Fruit fly (Drosophila melanogaster) whole organism, embryonic: ENCODE results near the gene Nt5b.
A peak's percentile ranks its signal among the peaks of the same experiment; 100 is the strongest.

Source experiments
- BEAF-32 ChIP-seq: fragments of 200-800 bp; sonication (Bioruptor generic); optimal IDR thresholded peaks from 3 replicates; lab custom pipeline; 2017; ENCODE audit warnings: missing biosample characterization, missing genetic modification characterization, mild to moderate bottlenecking, moderate library complexity, missing genetic modification reagents
- CG10147 ChIP-seq: fragments of 200-800 bp; sonication (Bioruptor generic); optimal IDR thresholded peaks from 2 replicates; lab custom pipeline; 2019; ENCODE audit warnings: missing biosample characterization, mild to moderate bottlenecking, missing genetic modification characterization, moderate library complexity
- CG1024 ChIP-seq: fragments of 200-800 bp; sonication (Bioruptor generic); IDR thresholded peaks from 2 replicates; pipeline ENCODE4 v1.3.6; 2022; ENCODE audit warnings: missing biosample characterization, missing genetic modification characterization
- CG10274 ChIP-seq: fragments of 200-800 bp; sonication (Bioruptor generic); optimal IDR thresholded peaks from 3 replicates; lab custom pipeline; 2017; ENCODE audit warnings: missing biosample characterization, mild to moderate bottlenecking, missing genetic modification characterization
- CG10565 ChIP-seq: fragments of 200-800 bp; sonication (Bioruptor generic); optimal IDR thresholded peaks from 3 replicates; lab custom pipeline; 2016; ENCODE audit warnings: missing biosample characterization, mild to moderate bottlenecking, missing genetic modification characterization
- CG10959 ChIP-seq: fragments of 200-800 bp; sonication (Bioruptor generic); IDR thresholded peaks from 2 replicates; pipeline ENCODE4 v1.3.6; 2022; ENCODE audit warnings: missing biosample characterization, missing genetic modification characterization
- CG12104 ChIP-seq: fragments of 200-800 bp; sonication (Bioruptor generic); optimal IDR thresholded peaks from 3 replicates; lab custom pipeline; 2016; ENCODE audit warnings: missing biosample characterization, missing genetic modification characterization
- CG12659 ChIP-seq: fragments of 200-800 bp; sonication (Bioruptor generic); optimal IDR thresholded peaks from 3 replicates; lab custom pipeline; 2017; ENCODE audit warnings: mild to moderate bottlenecking, missing biosample characterization, missing genetic modification reagents, missing genetic modification characterization
- CG13424 ChIP-seq: fragments of 200-800 bp; sonication (Bioruptor generic); optimal IDR thresholded peaks from 2 replicates; lab custom pipeline; 2019; ENCODE audit warnings: missing biosample characterization, mild to moderate bottlenecking, missing genetic modification characterization, moderate library complexity
- CG14667 ChIP-seq: fragments of 200-800 bp; sonication (Bioruptor generic); IDR thresholded peaks from 2 replicates; pipeline ENCODE4 v1.3.6; 2022; ENCODE audit warnings: missing biosample characterization, missing genetic modification characterization
- CG14965 ChIP-seq: fragments of 200-800 bp; sonication (Bioruptor generic); optimal IDR thresholded peaks from 2 replicates; lab custom pipeline; 2016; ENCODE audit warnings: missing biosample characterization, missing genetic modification characterization, borderline replicate concordance
- CG15011 ChIP-seq: fragments of 200-800 bp; sonication (Bioruptor generic); optimal IDR thresholded peaks from 3 replicates; lab custom pipeline; 2018; ENCODE audit warnings: missing biosample characterization, mild to moderate bottlenecking, missing genetic modification characterization
- CG17361 ChIP-seq: fragments of 200-800 bp; sonication (Bioruptor generic); IDR thresholded peaks from 3 replicates; pipeline ENCODE4 v1.3.6; 2022; ENCODE audit warnings: missing biosample characterization, missing genetic modification characterization
- CG17612 ChIP-seq: fragments of 200-800 bp; sonication (Bioruptor generic); IDR thresholded peaks from 2 replicates; pipeline ENCODE4 v1.3.6; 2022; ENCODE audit warnings: missing biosample characterization, missing genetic modification characterization
- CG32532 ChIP-seq: fragments of 200-800 bp; sonication (Bioruptor generic); IDR thresholded peaks from 2 replicates; pipeline ENCODE4 v1.3.6; 2022; ENCODE audit warnings: missing biosample characterization, missing genetic modification characterization
- CG6791 ChIP-seq: fragments of 200-800 bp; sonication (Bioruptor generic); IDR thresholded peaks from 3 replicates; pipeline ENCODE4 v1.3.6; 2022; ENCODE audit warnings: missing biosample characterization, missing genetic modification characterization; ENCODE audit not compliant: partially characterized antibody
- CG7372 ChIP-seq: fragments of 200-800 bp; sonication (Bioruptor generic); IDR thresholded peaks from 2 replicates; pipeline ENCODE4 v1.3.6; 2022; ENCODE audit warnings: missing biosample characterization, missing genetic modification characterization
- CG7556 ChIP-seq: fragments of 200-800 bp; sonication (Bioruptor generic); optimal IDR thresholded peaks from 2 replicates; lab custom pipeline; 2017; ENCODE audit warnings: missing biosample characterization, mild to moderate bottlenecking, missing genetic modification characterization
- CG7928 ChIP-seq: fragments of 200-800 bp; sonication (Bioruptor generic); optimal IDR thresholded peaks from 2 replicates; lab custom pipeline; 2017; ENCODE audit warnings: missing biosample characterization, mild to moderate bottlenecking, missing genetic modification characterization
- CG9215 ChIP-seq: fragments of 200-800 bp; sonication (Bioruptor generic); IDR thresholded peaks from 2 replicates; pipeline ENCODE4 v1.3.6; 2022; ENCODE audit warnings: missing biosample characterization, missing genetic modification characterization
- CG9727 ChIP-seq: fragments of 200-800 bp; sonication (Bioruptor generic); optimal IDR thresholded peaks from 3 replicates; lab custom pipeline; 2017; ENCODE audit warnings: missing biosample characterization, mild to moderate bottlenecking, missing genetic modification characterization
- Camta ChIP-seq: fragments of 200-800 bp; sonication (Bioruptor generic); optimal IDR thresholded peaks from 2 replicates; lab custom pipeline; 2016; ENCODE audit warnings: missing biosample characterization, missing genetic modification characterization
- D19A ChIP-seq: fragments of 200-800 bp; optimal IDR thresholded peaks from 3 replicates; lab custom pipeline; 2019; ENCODE audit warnings: missing biosample characterization, mild to moderate bottlenecking, missing genetic modification characterization, moderate library complexity
- Deaf1 ChIP-seq: fragments of 200-800 bp; optimal IDR thresholded peaks from 3 replicates; lab custom pipeline; 2019; ENCODE audit warnings: missing biosample characterization, mild to moderate bottlenecking, missing genetic modification characterization, moderate library complexity
- Dll ChIP-seq: fragments of 200-800 bp; sonication (Bioruptor generic); IDR thresholded peaks from 4 replicates; pipeline ENCODE4 v1.3.6; 2022; ENCODE audit warnings: missing biosample characterization, missing genetic modification characterization; ENCODE audit not compliant: partially characterized antibody
- Dp ChIP-seq: fragments of 200-800 bp; sonication (Bioruptor generic); optimal IDR thresholded peaks from 2 replicates; lab custom pipeline; 2018; ENCODE audit warnings: missing biosample characterization, mild to moderate bottlenecking, missing genetic modification characterization, moderate library complexity
- ERR ChIP-seq: fragments of 200-800 bp; sonication (Bioruptor generic); optimal IDR thresholded peaks from 2 replicates; lab custom pipeline; 2016; ENCODE audit warnings: missing biosample characterization, missing genetic modification characterization
- Elba2 ChIP-seq: fragments of 200-800 bp; sonication (Bioruptor generic); optimal IDR thresholded peaks from 3 replicates; lab custom pipeline; 2016; ENCODE audit warnings: missing biosample characterization, missing genetic modification characterization
- Gug ChIP-seq: fragments of 200-800 bp; sonication (Bioruptor generic); IDR thresholded peaks from 4 replicates; pipeline ENCODE4 v1.3.6; 2022; ENCODE audit warnings: missing biosample characterization, missing genetic modification characterization
- Hmr ChIP-seq: fragments of 200-800 bp; sonication (Bioruptor generic); optimal IDR thresholded peaks from 3 replicates; lab custom pipeline; 2017; ENCODE audit warnings: mild to moderate bottlenecking, missing biosample characterization, missing genetic modification reagents, missing genetic modification characterization
- Hr78 ChIP-seq, 2 experiments: fragments of 200-800 bp in 1 of 2; fragments of >200 bp in 1 of 2; sonication (Bioruptor generic) in 1 of 2; optimal IDR thresholded peaks; 2 replicates each; lab custom pipeline; 2017 to 2019; ENCODE audit warnings: missing biosample characterization in 2 of 2, missing genetic modification characterization in 2 of 2, mild to moderate bottlenecking in 1 of 2, moderate library complexity in 1 of 2
- Sox102F ChIP-seq: fragments of 200-800 bp; sonication (Bioruptor generic); optimal IDR thresholded peaks from 2 replicates; lab custom pipeline; 2018; ENCODE audit warnings: missing biosample characterization, mild to moderate bottlenecking, missing genetic modification characterization, moderate library complexity
- Usf ChIP-seq: fragments of 200-800 bp; sonication (Bioruptor generic); optimal IDR thresholded peaks from 2 replicates; lab custom pipeline; 2017; ENCODE audit warnings: missing genotype, missing biosample characterization, missing genetic modification characterization
- bigmax ChIP-seq: fragments of 200-800 bp; sonication (Bioruptor generic); optimal IDR thresholded peaks from 2 replicates; lab custom pipeline; 2018; ENCODE audit warnings: missing biosample characterization, mild to moderate bottlenecking, missing genetic modification characterization
- cas ChIP-seq: fragments of 200-800 bp; sonication (Bioruptor generic); IDR thresholded peaks from 2 replicates; pipeline ENCODE4 v1.3.6; 2022; ENCODE audit warnings: missing biosample characterization, missing genetic modification characterization
- dimm ChIP-seq: fragments of 200-800 bp; sonication (Bioruptor generic); IDR thresholded peaks from 2 replicates; pipeline ENCODE4 v1.3.6; 2022; ENCODE audit warnings: missing biosample characterization, missing genetic modification characterization
- dm ChIP-seq: fragments of 200-800 bp; sonication (Bioruptor generic); optimal IDR thresholded peaks from 3 replicates; lab custom pipeline; 2016; ENCODE audit warnings: missing biosample characterization, missing genetic modification characterization
- fru ChIP-seq: fragments of >200 bp; optimal IDR thresholded peaks from 2 replicates; lab custom pipeline; 2017
- grn ChIP-seq: fragments of 200-800 bp; sonication (Bioruptor generic); optimal IDR thresholded peaks from 3 replicates; lab custom pipeline; 2017; ENCODE audit warnings: missing biosample characterization, missing genetic modification characterization
- lola ChIP-seq, 3 experiments: fragments of >200 bp in 2 of 3; fragments of 200-800 bp in 1 of 3; sonication (Bioruptor generic) in 1 of 3; optimal IDR thresholded peaks; 2 replicates each; lab custom pipeline; 2017 to 2019; ENCODE audit warnings: missing biosample characterization in 3 of 3, missing genetic modification characterization in 3 of 3, mild to moderate bottlenecking in 1 of 3, moderate library complexity in 1 of 3
- nerfin-1 ChIP-seq: fragments of 200-800 bp; sonication (Bioruptor generic); optimal IDR thresholded peaks from 3 replicates; lab custom pipeline; 2019; ENCODE audit warnings: missing biosample characterization, mild to moderate bottlenecking, missing genetic modification characterization, moderate library complexity
- org-1 ChIP-seq: fragments of 200-800 bp; sonication (Bioruptor generic); optimal IDR thresholded peaks from 2 replicates; lab custom pipeline; 2017; ENCODE audit warnings: missing biosample characterization, missing genetic modification characterization
- pb ChIP-seq: fragments of 200-800 bp; sonication (Bioruptor generic); optimal IDR thresholded peaks from 3 replicates; lab custom pipeline; 2016; ENCODE audit warnings: missing biosample characterization, missing genetic modification characterization
- phol ChIP-seq: fragments of 200-800 bp; sonication (Bioruptor generic); optimal IDR thresholded peaks from 3 replicates; lab custom pipeline; 2018; ENCODE audit warnings: missing biosample characterization, mild to moderate bottlenecking, missing genetic modification characterization, moderate library complexity
- row ChIP-seq: fragments of 200-800 bp; sonication (Bioruptor generic); IDR thresholded peaks from 3 replicates; pipeline ENCODE4 v1.3.6; 2022; ENCODE audit warnings: missing biosample characterization, missing genetic modification characterization
- sens ChIP-seq: fragments of 200-800 bp; sonication (Bioruptor generic); peaks from one replicate; lab custom pipeline; 2016; ENCODE audit warnings: missing biosample characterization, missing genetic modification characterization
- sob ChIP-seq: fragments of 200-800 bp; sonication (Bioruptor generic); IDR thresholded peaks from 2 replicates; pipeline ENCODE4 v1.3.6; 2022; ENCODE audit warnings: missing biosample characterization, missing genetic modification characterization
- stc ChIP-seq: fragments of 200-800 bp; sonication (Bioruptor generic); IDR thresholded peaks from 2 replicates; pipeline ENCODE4 v1.3.6; 2022; ENCODE audit warnings: missing biosample characterization, missing genetic modification characterization
- stwl ChIP-seq: fragments of 200-800 bp; sonication (Bioruptor generic); optimal IDR thresholded peaks from 3 replicates; lab custom pipeline; 2018; ENCODE audit warnings: missing biosample characterization, mild to moderate bottlenecking, missing genetic modification characterization, moderate library complexity
- trh ChIP-seq: fragments of 200-800 bp; sonication (Bioruptor generic); optimal IDR thresholded peaks from 2 replicates; lab custom pipeline; 2016; ENCODE audit warnings: missing biosample characterization, missing genetic modification characterization
- zen2 ChIP-seq: fragments of 200-800 bp; sonication (Bioruptor generic); IDR thresholded peaks from 3 replicates; pipeline ENCODE4 v1.3.6; 2022; ENCODE audit warnings: missing biosample characterization, missing genetic modification characterization; ENCODE audit not compliant: partially characterized antibody

Gene Nt5b

DNA sequence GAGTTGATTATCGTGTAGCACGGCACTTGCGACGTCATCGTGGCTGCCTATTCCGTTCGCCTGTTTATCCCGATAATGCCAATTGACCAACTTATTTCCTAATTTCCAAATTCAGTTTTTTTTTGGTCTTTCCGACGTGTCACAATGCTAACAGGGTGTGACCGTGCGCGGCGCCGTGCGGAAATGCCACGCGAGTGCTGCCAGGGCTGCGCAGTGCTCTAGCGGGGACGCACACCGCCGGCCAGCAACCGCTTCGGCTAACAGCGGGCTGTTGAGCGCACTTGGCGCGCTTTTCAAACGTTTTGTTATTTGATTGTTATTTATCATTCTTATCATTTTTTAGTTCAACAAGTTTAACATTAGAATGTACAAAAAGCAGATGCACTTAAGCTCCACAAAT, 24.9 kb downstream of the Nt5b start, which contains the start of gene betaCOP (continued):
- TF ChIP-seq BEAF-32 (GFP tag; lab: Kevin White, UChicago) (peak; percentile 59), CG12659 (peak; percentile 13), CG17361 (GFP tag; lab: Robert Waterston, UW) (no peak), phol (peak; percentile 46), stc (GFP tag; lab: Robert Waterston, UW) (no peak)

DNA sequence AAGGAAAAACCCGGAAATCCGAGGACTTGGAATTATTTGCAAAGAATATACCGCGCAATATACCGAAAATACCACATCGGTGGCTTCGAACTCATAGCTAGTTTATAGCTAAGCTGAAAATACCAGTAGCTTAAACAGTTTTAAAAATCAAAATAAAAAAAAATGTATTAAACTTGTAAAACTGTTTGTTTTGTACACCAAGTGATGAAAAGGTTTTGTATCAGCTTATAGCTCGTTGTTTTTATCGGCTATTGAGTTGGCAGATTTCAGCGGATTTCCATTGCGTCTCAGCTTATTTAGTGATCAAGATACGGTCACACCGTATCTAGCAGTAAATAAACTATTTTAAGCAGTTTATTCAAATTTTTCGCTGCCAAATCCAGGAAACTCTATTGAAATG, 30.2 kb downstream of the Nt5b start, which contains the start of the genes por and CG6179:
Gene por (minus strand): TSS at position 64 of the 400 bp plus-strand sequence.
Gene CG6179 (plus strand): TSS at position 292 of the 400 bp plus-strand sequence.
- TF ChIP-seq dimm (GFP tag; lab: Robert Waterston, UW), result no peak
- TF ChIP-seq cas (GFP tag; lab: Robert Waterston, UW), result no peak
- TF ChIP-seq CG15011, result no peak
- TF ChIP-seq Camta (GFP tag; lab: Kevin White, UChicago), result no peak
- TF ChIP-seq CG7928 (GFP tag; lab: Kevin White, UChicago), result no peak
- TF ChIP-seq Hr78 (GFP tag; optimal IDR thresholded peaks at IDR 0.05; lab: Kevin White, UChicago), result no peak
- no peak for TF ChIP-seq fru (lab: Kevin White, UChicago)
- no peak for TF ChIP-seq Usf (GFP tag; lab: Kevin White, UChicago)
- peak; percentile 50 for TF ChIP-seq sens
- peak; percentile 64 for TF ChIP-seq row (GFP tag; lab: Robert Waterston, UW)
- TF ChIP-seq CG10959 (GFP tag; lab: Robert Waterston, UW), result no peak
- no peak for TF ChIP-seq bigmax
- TF ChIP-seq sob (GFP tag; lab: Robert Waterston, UW), result no peak
- no peak for TF ChIP-seq CG14667
- TF ChIP-seq dm (GFP tag; lab: Kevin White, UChicago), result no peak
- TF ChIP-seq nerfin-1, result no peak
- no peak for TF ChIP-seq pb (GFP tag; lab: Kevin White, UChicago)
- TF ChIP-seq CG7556 (GFP tag; lab: Kevin White, UChicago), result no peak
- TF ChIP-seq CG9215 (GFP tag; lab: Robert Waterston, UW), result no peak
- no peak for TF ChIP-seq CG12104 (GFP tag; lab: Kevin White, UChicago)
- no peak for TF ChIP-seq CG1024
- no peak for TF ChIP-seq CG10274 (GFP tag; lab: Kevin White, UChicago)
- no peak for TF ChIP-seq CG10147 (GFP tag; lab: Kevin White, UChicago)
- TF ChIP-seq CG17612 (GFP tag; lab: Robert Waterston, UW), result no peak
- no peak for TF ChIP-seq ERR (GFP tag; lab: Kevin White, UChicago)
- TF ChIP-seq CG6791 (GFP tag; lab: Robert Waterston, UW), result no peak
- no peak for TF ChIP-seq Hmr (GFP tag; lab: Kevin White, UChicago)
- no peak for TF ChIP-seq Deaf1 (tag; lab: Kevin White, UChicago)
- TF ChIP-seq grn (GFP tag; lab: Kevin White, UChicago), result no peak
- TF ChIP-seq zen2 (GFP tag; lab: Robert Waterston, UW), result no peak
- TF ChIP-seq lola (GFP tag; optimal IDR thresholded peaks at IDR 0.05; lab: Kevin White, UChicago), result no peak
- peak; percentile 35 for TF ChIP-seq Dp (GFP tag; lab: Kevin White, UChicago)
- no peak for TF ChIP-seq D19A (tag; lab: Kevin White, UChicago)
- TF ChIP-seq CG9727 (GFP tag; lab: Kevin White, UChicago), result no peak
- no peak for TF ChIP-seq org-1
- no peak for TF ChIP-seq Sox102F (GFP tag; lab: Kevin White, UChicago)
- no peak for TF ChIP-seq Dll
- no peak for TF ChIP-seq Gug
- TF ChIP-seq CG10565 (GFP tag; lab: Kevin White, UChicago), result no peak
- TF ChIP-seq trh (GFP tag; lab: Kevin White, UChicago), result no peak
- TF ChIP-seq CG7372, result no peak
- TF ChIP-seq CG13424, result peak; percentile 4
- no peak for TF ChIP-seq stwl (tag; lab: Kevin White, UChicago)
- TF ChIP-seq CG32532 (GFP tag; lab: Robert Waterston, UW), result no peak
- no peak for TF ChIP-seq CG14965
- TF ChIP-seq Elba2 (GFP tag; lab: Kevin White, UChicago), result no peak
